Fruit fly (Drosophila melanogaster) whole organism, wandering third instar larva: ENCODE measurements around the gene CG13613.

Experiments used
- Abd-B ChIP-seq: fragments of >200 bp; optimal IDR thresholded peaks from 2 replicates; lab custom pipeline; 2017; ENCODE audit warnings: missing biosample characterization, missing genetic modification characterization
- CG32264 ChIP-seq: fragments of 200-800 bp; sonication (Bioruptor generic); optimal IDR thresholded peaks from 2 replicates; lab custom pipeline; 2016; ENCODE audit warnings: missing biosample characterization, missing genetic modification characterization
- CG9705 ChIP-seq: fragments of 200-800 bp; sonication (Bioruptor generic); optimal IDR thresholded peaks from 2 replicates; lab custom pipeline; 2018; ENCODE audit warnings: missing biosample characterization, mild to moderate bottlenecking, missing genetic modification characterization
- CrebA ChIP-seq: fragments of 200-800 bp; sonication (Bioruptor generic); optimal IDR thresholded peaks from 2 replicates; lab custom pipeline; 2016; ENCODE audit warnings: missing biosample characterization, mild to moderate bottlenecking, missing genetic modification characterization, borderline replicate concordance
- GATAd ChIP-seq: sonication (Bioruptor generic); optimal IDR thresholded peaks from 2 replicates; lab custom pipeline; 2016; ENCODE audit warnings: missing biosample characterization, missing genetic modification characterization
- HLH106 ChIP-seq: fragments of 200-800 bp; optimal IDR thresholded peaks from 3 replicates; lab custom pipeline; 2019; ENCODE audit warnings: missing biosample characterization, mild to moderate bottlenecking, missing genetic modification characterization, moderate library complexity
- Hr83 ChIP-seq: fragments of 200-300 bp; sonication (Bioruptor generic); optimal IDR thresholded peaks from 2 replicates; lab custom pipeline; 2016; ENCODE audit warnings: missing biosample characterization, mild to moderate bottlenecking, missing genetic modification characterization, moderate library complexity; ENCODE audit not compliant: poor library complexity, severe bottlenecking
- Mio ChIP-seq: sonication (Bioruptor generic); optimal IDR thresholded peaks from 2 replicates; lab custom pipeline; 2016; ENCODE audit warnings: missing biosample characterization, missing genetic modification characterization
- Myc ChIP-seq: fragments of >200 bp; optimal IDR thresholded peaks from 2 replicates; lab custom pipeline; 2017
- N ChIP-seq: fragments of >200 bp; optimal IDR thresholded peaks from 2 replicates; lab custom pipeline; 2018; ENCODE audit warnings: missing biosample characterization, missing external identifiers, missing genetic modification characterization
- OdsH ChIP-seq: fragments of 200-800 bp; sonication (Bioruptor generic); optimal IDR thresholded peaks from 2 replicates; lab custom pipeline; 2016; ENCODE audit warnings: missing biosample characterization, mild to moderate bottlenecking, missing genetic modification characterization
- Rel ChIP-seq, 2 experiments: fragments of 200-800 bp; sonication (Bioruptor generic) in 1 of 2; optimal IDR thresholded peaks; 2 replicates in 1 of 2; 3 replicates in 1 of 2; lab custom pipeline; 2016 to 2019; ENCODE audit warnings: mild to moderate bottlenecking in 2 of 2, missing biosample characterization in 2 of 2, missing genetic modification characterization in 2 of 2, moderate library complexity in 1 of 2
- Sp1 ChIP-seq: fragments of 200-800 bp; sonication (Bioruptor generic); optimal IDR thresholded peaks from 3 replicates; lab custom pipeline; 2019; ENCODE audit warnings: missing biosample characterization, mild to moderate bottlenecking, missing genetic modification characterization, moderate library complexity
- Vsx2 ChIP-seq: fragments of 200-300, 225-300 bp; sonication (Bioruptor generic); optimal IDR thresholded peaks from 2 replicates; lab custom pipeline; 2018; ENCODE audit warnings: missing biosample characterization, missing genetic modification characterization; ENCODE audit not compliant: partially characterized antibody
- br ChIP-seq: fragments of 200-800 bp; sonication (Bioruptor generic); optimal IDR thresholded peaks from 2 replicates; lab custom pipeline; 2016; ENCODE audit warnings: missing biosample characterization, missing genetic modification characterization
- brk ChIP-seq: fragments of 200-800 bp; sonication (Bioruptor generic); optimal IDR thresholded peaks from 2 replicates; lab custom pipeline; 2016; ENCODE audit warnings: missing biosample characterization, mild to moderate bottlenecking, missing genetic modification characterization
- dsf ChIP-seq: sonication (Bioruptor generic); optimal IDR thresholded peaks from 2 replicates; lab custom pipeline; 2016; ENCODE audit warnings: missing biosample characterization, missing genetic modification characterization, borderline replicate concordance
- ey ChIP-seq: fragments of 200-800 bp; sonication (Bioruptor generic); optimal IDR thresholded peaks from 2 replicates; lab custom pipeline; 2016; ENCODE audit warnings: missing biosample characterization, missing genetic modification characterization
- foxo ChIP-seq, 2 experiments: fragments of 200-800 bp; sonication (Bioruptor generic); optimal IDR thresholded peaks; 2 replicates in 1 of 2; 3 replicates in 1 of 2; lab custom pipeline; 2016 to 2017; ENCODE audit warnings: missing biosample characterization in 2 of 2, missing genetic modification characterization in 2 of 2
- h ChIP-seq: fragments of 200-800 bp; sonication (Bioruptor generic); optimal IDR thresholded peaks from 3 replicates; lab custom pipeline; 2016; ENCODE audit warnings: missing biosample characterization, mild to moderate bottlenecking, missing genetic modification characterization
- jim ChIP-seq: fragments of 175-275, 200-325 bp; sonication (Bioruptor generic); optimal IDR thresholded peaks from 2 replicates; lab custom pipeline; 2016; ENCODE audit warnings: missing biosample characterization, mild to moderate bottlenecking, missing genetic modification characterization
- lola ChIP-seq: fragments of >200 bp; optimal IDR thresholded peaks from 2 replicates; lab custom pipeline; 2017; ENCODE audit warnings: missing biosample characterization, missing genetic modification characterization
- pan ChIP-seq: fragments of >200 bp; optimal IDR thresholded peaks from 2 replicates; lab custom pipeline; 2017
- psq ChIP-seq: fragments of 200-800 bp; sonication (Bioruptor generic); optimal IDR thresholded peaks from 3 replicates; lab custom pipeline; 2017; ENCODE audit warnings: missing biosample characterization, mild to moderate bottlenecking, missing genetic modification characterization, moderate library complexity
- sage ChIP-seq: fragments of 200-800 bp; sonication (Bioruptor generic); optimal IDR thresholded peaks from 2 replicates; lab custom pipeline; 2016; ENCODE audit warnings: missing biosample characterization, mild to moderate bottlenecking, missing genetic modification characterization
- sv ChIP-seq: fragments of 200-800 bp; sonication (Bioruptor generic); optimal IDR thresholded peaks from 3 replicates; lab custom pipeline; 2016; ENCODE audit warnings: missing biosample characterization, missing genetic modification characterization
- tai ChIP-seq: sonication (Bioruptor generic); optimal IDR thresholded peaks from 2 replicates; lab custom pipeline; 2016; ENCODE audit warnings: missing biosample characterization, missing genetic modification characterization
- usp ChIP-seq: fragments of >200 bp; optimal IDR thresholded peaks from 2 replicates; lab custom pipeline; 2017; ENCODE audit warnings: missing biosample characterization, missing genetic modification characterization

CG13613 gene

dm6 chr3R:24364880-24365604 is at the start of gene CG13613, which contains the start of gene CG17784:
TSS of gene CG13613 (plus strand) at chr3R:24365554.
TSS of gene CG17784 (minus strand) at chr3R:24364980.
- TF ChIP-seq jim (GFP tag; lab: Kevin White, UChicago) (no peak), h (GFP tag; lab: Kevin White, UChicago) (no peak), lola (GFP tag; lab: Kevin White, UChicago) (no peak), psq (GFP tag; lab: Kevin White, UChicago) (no peak), usp (no peak), N (GFP tag; lab: Kevin White, UChicago) (no peak), tai (GFP tag; lab: Kevin White, UChicago) (no peak), Mio (GFP tag; lab: Kevin White, UChicago) (no peak), OdsH (GFP tag; lab: Kevin White, UChicago) (no peak), sage (GFP tag; lab: Kevin White, UChicago) (no peak), dsf (GFP tag; lab: Kevin White, UChicago) (no peak), GATAd (GFP tag; lab: Kevin White, UChicago) (no peak), foxo (GFP tag; optimal IDR thresholded peaks at IDR 0.05; lab: Kevin White, UChicago) (no peak), ey (GFP tag; lab: Kevin White, UChicago) (no peak), Vsx2 (no peak)

- TF ChIP-seq N (GFP tag; lab: Kevin White, UChicago) = no peak
- peak; percentile 48 for TF ChIP-seq psq (GFP tag; lab: Kevin White, UChicago)
- peak; percentile 7 for TF ChIP-seq HLH106 (tag; lab: Kevin White, UChicago)
- peak; percentile 31 for TF ChIP-seq ey (GFP tag; lab: Kevin White, UChicago)
- TF ChIP-seq jim (GFP tag; lab: Kevin White, UChicago) = no peak
- TF ChIP-seq foxo (GFP tag; optimal IDR thresholded peaks at IDR 0.05; lab: Kevin White, UChicago) = peak in 1 of 2 experiments; percentile 32
- TF ChIP-seq CG32264 = no peak
- no peak for TF ChIP-seq pan (lab: Kevin White, UChicago)
- peak; percentile 15 for TF ChIP-seq CG9705
- TF ChIP-seq Hr83 (GFP tag; lab: Kevin White, UChicago) = peak; percentile 66
- no peak for TF ChIP-seq Sp1
- TF ChIP-seq CrebA = no peak
- no peak for TF ChIP-seq Abd-B (GFP tag; lab: Kevin White, UChicago)
- TF ChIP-seq Myc (lab: Kevin White, UChicago) = peak; percentile 26
- TF ChIP-seq sv = peak; percentile 28
- no peak for TF ChIP-seq sage (GFP tag; lab: Kevin White, UChicago)
- TF ChIP-seq, all 38 proteins: peak for 8
Observed at dm6 chr3R:24318217-24319082, 46.9 kb upstream of the CG13613 start, which contains the start of the genes Nab2 and BRWD3. TSS of gene Nab2 (minus strand) at chr3R:24318419. TSS of gene BRWD3 (plus strand) at chr3R:24319000.

dm6 chr3R:24319083-24319381 is 46.3 kb upstream of the CG13613 start:
- no peak for TF ChIP-seq N (GFP tag; lab: Kevin White, UChicago)
- TF ChIP-seq br = no peak

- TF ChIP-seq Rel (GFP tag; optimal IDR thresholded peaks at IDR 0.05; lab: Kevin White, UChicago) (no peak), Rel (tag; optimal IDR thresholded peaks at IDR 0.05; lab: Kevin White, UChicago) (peak; percentile 87), OdsH (GFP tag; lab: Kevin White, UChicago) (no peak)
Observed at dm6 chr3R:24319632-24320341, 45.6 kb upstream of the CG13613 start.

dm6 chr3R:24320342-24320711 is 45.0 kb upstream of the CG13613 start:
- no peak for TF ChIP-seq lola (GFP tag; lab: Kevin White, UChicago)
- no peak for TF ChIP-seq sage (GFP tag; lab: Kevin White, UChicago)
- TF ChIP-seq Myc (lab: Kevin White, UChicago) = no peak
- TF ChIP-seq ey (GFP tag; lab: Kevin White, UChicago) = no peak
- TF ChIP-seq Vsx2 = peak; percentile 96
- TF ChIP-seq brk = no peak
- no peak for TF ChIP-seq Mio (GFP tag; lab: Kevin White, UChicago)
